Worm (Caenorhabditis elegans) whole organism, L4/young adult: ENCODE results near the gene dnj-20.

Source experiments
- W03F9.2 ChIP-seq: fragments of 150-350 bp; optimal IDR thresholded peaks from 2 replicates; lab custom pipeline; 2014; ENCODE audit warnings: missing biosample characterization, missing genetic modification characterization
- dao-5 ChIP-seq: sonication (generic microtip); optimal IDR thresholded peaks from 2 replicates; lab custom pipeline; 2016; ENCODE audit warnings: missing genotype, missing genetic modification characterization, moderate library complexity, missing compliant biosample characterization
- him-1 ChIP-seq: sonication (generic microtip); optimal IDR thresholded peaks from 2 replicates; lab custom pipeline; 2016; ENCODE audit warnings: missing genotype, missing genetic modification reagents, missing genetic modification characterization, missing compliant biosample characterization

dnj-20 gene

ce11 chrII:9573412-9573811 is 50.6 kb downstream of the dnj-20 start:
- TF ChIP-seq dao-5 (tag; lab: Kevin White, UChicago), result no peak
- TF ChIP-seq W03F9.2 (tag; lab: Kevin White, UChicago), result no peak
- no peak for TF ChIP-seq him-1 (tag; lab: Kevin White, UChicago)
